Fruit fly (Drosophila melanogaster): ENCODE data around the gene sens-2.

sens-2 gene

dm6 chr2L:6797408-6797807, 24.3 kb upstream of the sens-2 start (continued):
- TF ChIP-seq gcm (GFP tag; optimal IDR thresholded peaks at IDR 0.05) (no peak), CG7556 (GFP tag; optimal IDR thresholded peaks at IDR 0.05) (no peak), toy (GFP tag; IDR thresholded peaks at IDR 0.05) (no peak), CG7963 (GFP tag; IDR thresholded peaks at IDR 0.05; ENCODE audit: partially characterized antibody) (no peak), ro (GFP tag; IDR thresholded peaks at IDR 0.05) (no peak), CG5953 (GFP tag; IDR thresholded peaks at IDR 0.05) (no peak), CG12236 (GFP tag; optimal IDR thresholded peaks at IDR 0.05) (no peak), aop (GFP tag; IDR thresholded peaks at IDR 0.05) (no peak), zfh2 (GFP tag; optimal IDR thresholded peaks at IDR 0.05) (no peak), Dp (GFP tag; optimal IDR thresholded peaks at IDR 0.05) (peak; percentile 97), fd102C (GFP tag; optimal IDR thresholded peaks at IDR 0.05) (peak; percentile 9), Hr78 (GFP tag; optimal IDR thresholded peaks at IDR 0.05) (no peak), sqz (GFP tag; optimal IDR thresholded peaks at IDR 0.05) (peak; percentile 77), Adf1 (GFP tag; IDR thresholded peaks at IDR 0.05) (no peak), pb (GFP tag; optimal IDR thresholded peaks at IDR 0.05) (no peak), PHDP (tag; optimal IDR thresholded peaks at IDR 0.05) (peak; percentile 27), Hr39 (optimal IDR thresholded peaks at IDR 0.05) (no peak), nau (GFP tag; optimal IDR thresholded peaks at IDR 0.05) (no peak), crp (GFP tag; optimal IDR thresholded peaks at IDR 0.05) (no peak), cg (GFP tag; optimal IDR thresholded peaks at IDR 0.05) (no peak), twi (tag; optimal IDR thresholded peaks at IDR 0.05) (no peak), ash1 (GFP tag; optimal IDR thresholded peaks at IDR 0.05) (no peak), Pdp1 (GFP tag; optimal IDR thresholded peaks at IDR 0.05) (peak in 1 of 2 experiments; percentile 42), Mes4 (GFP tag; optimal IDR thresholded peaks at IDR 0.05) (no peak), Aef1 (GFP tag; IDR thresholded peaks at IDR 0.05) (peak; percentile 22; the same call in 1 of the 3 replicates), Nf-YB (GFP tag; optimal IDR thresholded peaks at IDR 0.05) (no peak), CG34422 (GFP tag; IDR thresholded peaks at IDR 0.05) (no peak), gfzf (GFP tag; optimal IDR thresholded peaks at IDR 0.05) (peak; percentile 35), mld (GFP tag; IDR thresholded peaks at IDR 0.05; ENCODE audit: partially characterized antibody) (no peak), CG11723 (GFP tag; optimal IDR thresholded peaks at IDR 0.05) (no peak), MESR4 (GFP tag; optimal IDR thresholded peaks at IDR 0.05) (no peak), Hand (GFP tag; optimal IDR thresholded peaks at IDR 0.05) (no peak), CG8089 (GFP tag; optimal IDR thresholded peaks at IDR 0.05) (peak; percentile 8), seq (GFP tag; IDR thresholded peaks at IDR 0.05) (no peak), Atf6 (GFP tag; IDR thresholded peaks at IDR 0.05) (peak; percentile 18; the same call in 1 of the 2 replicates), emc (GFP tag; optimal IDR thresholded peaks at IDR 0.05) (no peak), CG11560 (tag; IDR thresholded peaks at IDR 0.05) (peak; percentile 92), CG6175 (GFP tag; IDR thresholded peaks at IDR 0.05) (no peak), CG17361 (GFP tag; IDR thresholded peaks at IDR 0.05) (peak; percentile 37; the same call in 1 of the 3 replicates), H15 (GFP tag; IDR thresholded peaks at IDR 0.05) (no peak), CG3726 (GFP tag; IDR thresholded peaks at IDR 0.05) (no peak), B-H1 (GFP tag; IDR thresholded peaks at IDR 0.05) (no peak; the same call in 2 of the 3 replicates), kah (GFP tag; optimal IDR thresholded peaks at IDR 0.05) (no peak), danr (GFP tag; IDR thresholded peaks at IDR 0.05) (no peak), CG42726 (GFP tag; IDR thresholded peaks at IDR 0.05; ENCODE audit: partially characterized antibody) (peak; percentile 76), ind (GFP tag; optimal IDR thresholded peaks at IDR 0.05) (no peak), CG6791 (GFP tag; IDR thresholded peaks at IDR 0.05; ENCODE audit: partially characterized antibody) (peak; percentile 71; the same call in 2 of the 3 replicates), CG2202 (tag; optimal IDR thresholded peaks at IDR 0.05) (no peak), CG2875 (GFP tag; optimal IDR thresholded peaks at IDR 0.05) (no peak), CG11504 (tag; optimal IDR thresholded peaks at IDR 0.05) (no peak), en (GFP tag; optimal IDR thresholded peaks at IDR 0.05) (no peak)

All from whole organism, embryonic.